Fruit fly (Drosophila melanogaster) whole organism, adult: ENCODE data around the gene CG4572.

Experiments
- CG33017 ChIP-seq: fragments of 200-800 bp; sonication (Bioruptor generic); optimal IDR thresholded peaks from 2 replicates; lab custom pipeline; 2018; ENCODE audit warnings: missing biosample characterization, mild to moderate bottlenecking, missing genetic modification characterization, moderate library complexity
- CG7045 ChIP-seq: fragments of 200-800 bp; sonication (Bioruptor generic); optimal IDR thresholded peaks from 2 replicates; lab custom pipeline; 2017; ENCODE audit warnings: missing biosample characterization, mild to moderate bottlenecking, missing genetic modification characterization
- Clk ChIP-seq: fragments of 200-800 bp; sonication (Bioruptor generic); optimal IDR thresholded peaks from 2 replicates; lab custom pipeline; 2017; ENCODE audit warnings: missing biosample characterization, missing genetic modification characterization
- Mnt ChIP-seq: fragments of 200-800 bp; sonication (Bioruptor generic); optimal IDR thresholded peaks from 2 replicates; lab custom pipeline; 2016; ENCODE audit warnings: missing biosample characterization, mild to moderate bottlenecking, missing genetic modification characterization
- ovo ChIP-seq: fragments of 200-800 bp; sonication (Bioruptor generic); optimal IDR thresholded peaks from 2 replicates; lab custom pipeline; 2016; ENCODE audit warnings: missing biosample characterization, missing genetic modification characterization

DNA sequence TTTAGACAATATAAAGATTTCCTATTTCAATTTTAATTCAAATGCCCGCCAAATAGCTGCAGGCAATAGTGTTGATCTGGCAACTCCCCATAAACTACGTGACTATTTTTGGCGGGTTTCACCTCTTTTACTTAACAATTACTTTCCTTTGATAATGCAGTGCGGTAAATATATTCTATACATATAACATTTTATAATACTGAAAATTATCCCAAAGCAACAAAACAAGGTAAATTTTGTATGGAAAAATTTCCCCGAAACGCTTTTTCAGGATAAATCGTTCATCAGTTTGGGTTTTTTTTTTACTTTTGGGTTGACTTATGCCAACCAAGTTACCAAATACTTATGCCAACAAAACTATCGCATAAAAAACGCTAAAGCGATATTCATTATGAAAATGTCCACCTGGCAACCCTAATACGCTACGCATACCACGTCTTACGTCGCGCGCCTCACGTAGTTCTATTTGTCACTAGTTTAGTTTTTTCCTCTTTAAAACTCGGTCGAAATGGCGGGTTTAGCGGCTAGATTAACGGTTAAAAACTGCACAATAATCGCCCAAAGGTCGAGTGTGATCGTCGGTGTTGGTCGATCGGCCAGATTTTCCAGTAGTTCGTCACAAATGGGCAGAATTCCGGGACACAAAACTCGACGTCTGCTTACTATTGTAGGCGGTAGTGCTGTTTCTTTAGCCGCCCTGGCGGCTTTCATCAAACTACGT lies 17.2 kb downstream of the CG4572 start, which contains the start of gene MICU3:
- no peak for TF ChIP-seq CG33017 (tag; lab: Kevin White, UChicago)
- peak; percentile 39 for TF ChIP-seq CG7045 (GFP tag; lab: Kevin White, UChicago)
- TF ChIP-seq ovo (GFP tag; lab: Kevin White, UChicago), result peak; percentile 1
- TF ChIP-seq Clk (GFP tag; lab: Kevin White, UChicago), result peak; percentile 54
- TF ChIP-seq Mnt (GFP tag; lab: Kevin White, UChicago), result peak; percentile 35
